Worm (Caenorhabditis elegans) whole organism, L4 larva: ENCODE data around the gene Y62H9A.10.

Experiments
- D1046.2 ChIP-seq: fragments of 200-800 bp; sonication (Bioruptor generic); IDR thresholded peaks from 2 replicates; pipeline ENCODE4 v1.3.6; 2022; ENCODE audit warnings: missing genetic modification characterization, missing compliant biosample characterization
- F26F4.8 ChIP-seq: fragments of 200-800 bp; sonication (Bioruptor generic); conservative IDR thresholded peaks from 2 replicates; pipeline ENCODE4 v1.3.6; 2022; ENCODE audit warnings: missing genetic modification characterization, missing compliant biosample characterization
- F49E8.2 ChIP-seq: sonication (generic microtip); optimal IDR thresholded peaks from 2 replicates; lab custom pipeline; 2016; ENCODE audit warnings: missing compliant biosample characterization, mild to moderate bottlenecking, missing genetic modification characterization, borderline replicate concordance
- R02D3.7 ChIP-seq: fragments of 150-350 bp; sonication (generic microtip); optimal IDR thresholded peaks from 3 replicates; lab custom pipeline; 2014; ENCODE audit warnings: missing biosample characterization, missing genetic modification characterization
- T26A8.4 ChIP-seq: fragments of 200-800 bp; sonication (Bioruptor generic); IDR thresholded peaks from 2 replicates; pipeline ENCODE4 v1.3.6; 2022; ENCODE audit warnings: missing genetic modification characterization, missing compliant biosample characterization
- Y5F2A.4 ChIP-seq: fragments of 200-800 bp; sonication (Bioruptor generic); optimal IDR thresholded peaks from 2 replicates; lab custom pipeline; 2018; ENCODE audit warnings: mild to moderate bottlenecking, missing genetic modification characterization, missing compliant biosample characterization
- ZK337.2 ChIP-seq: fragments of 200-800 bp; sonication (Bioruptor generic); IDR thresholded peaks from 2 replicates; pipeline ENCODE4 v1.3.6; 2022; ENCODE audit warnings: missing genetic modification reagents, missing genetic modification characterization, missing compliant biosample characterization
- ZK546.5 ChIP-seq, 2 experiments: sonication (generic microtip); optimal IDR thresholded peaks; 2 replicates each; lab custom pipeline; 2017; ENCODE audit warnings: missing biosample characterization in 2 of 2, missing genetic modification characterization in 2 of 2
- aly-2 ChIP-seq: sonication (generic microtip); optimal IDR thresholded peaks from 2 replicates; lab custom pipeline; 2018; ENCODE audit warnings: missing biosample characterization, missing genetic modification characterization
- ama-1 ChIP-seq: fragments of 150-350 bp; optimal IDR thresholded peaks from 2 replicates; lab custom pipeline; 2014; ENCODE audit warnings: inconsistent platforms, mixed read lengths
- arid-1 ChIP-seq: fragments of 200-800 bp; sonication (Bioruptor generic); conservative IDR thresholded peaks from 2 replicates; pipeline ENCODE4 v1.3.6; 2022; ENCODE audit warnings: missing genetic modification reagents, missing genetic modification characterization, missing compliant biosample characterization
- ceh-20 ChIP-seq: fragments of 200-800 bp; sonication (Bioruptor generic); IDR thresholded peaks from 2 replicates; pipeline ENCODE4 v1.3.6; 2022; ENCODE audit warnings: missing genetic modification reagents, missing genetic modification characterization, missing compliant biosample characterization
- ceh-28 ChIP-seq: fragments of 150-350 bp; optimal IDR thresholded peaks from 2 replicates; lab custom pipeline; 2014; ENCODE audit warnings: missing biosample characterization, missing genetic modification reagents, missing genetic modification characterization
- ceh-32 ChIP-seq: sonication (generic microtip); optimal IDR thresholded peaks from 2 replicates; lab custom pipeline; 2016; ENCODE audit warnings: mild to moderate bottlenecking, missing genetic modification characterization, missing compliant biosample characterization; ENCODE audit not compliant: poor library complexity
- ceh-82 ChIP-seq: sonication (generic microtip); optimal IDR thresholded peaks from 2 replicates; lab custom pipeline; 2017; ENCODE audit warnings: missing biosample characterization, missing genetic modification characterization
- cey-2 ChIP-seq: sonication (generic microtip); optimal IDR thresholded peaks from 3 replicates; lab custom pipeline; 2017; ENCODE audit warnings: missing genetic modification characterization, mild to moderate bottlenecking, missing compliant biosample characterization, antibody characterized with exemption, borderline replicate concordance; ENCODE audit not compliant: insufficient read depth
- ctbp-1 ChIP-seq: fragments of 200-800 bp; sonication (Bioruptor generic); IDR thresholded peaks from 2 replicates; pipeline ENCODE4 v1.3.6; 2022; ENCODE audit warnings: missing genetic modification reagents, missing genetic modification characterization, missing compliant biosample characterization
- daf-12 ChIP-seq: fragments of 150-350 bp; optimal IDR thresholded peaks from 2 replicates; lab custom pipeline; 2014; ENCODE audit warnings: missing biosample characterization, missing genetic modification reagents, missing genetic modification characterization
- dmd-9 ChIP-seq: fragments of 200-800 bp; sonication (Bioruptor generic); IDR thresholded peaks from 2 replicates; pipeline ENCODE4 v1.3.6; 2022; ENCODE audit warnings: missing genetic modification reagents, missing genetic modification characterization, missing compliant biosample characterization
- egl-27 ChIP-seq: sonication (generic microtip); optimal IDR thresholded peaks from 3 replicates; lab custom pipeline; 2017; ENCODE audit warnings: missing biosample characterization, missing genetic modification reagents, missing genetic modification characterization
- fkh-10 ChIP-seq: fragments of 150-350 bp; optimal IDR thresholded peaks from 2 replicates; lab custom pipeline; 2014; ENCODE audit warnings: missing biosample characterization, missing genetic modification reagents, missing genetic modification characterization
- gei-8 ChIP-seq: fragments of 200-800 bp; sonication (Bioruptor generic); optimal IDR thresholded peaks from 2 replicates; lab custom pipeline; 2018; ENCODE audit warnings: mild to moderate bottlenecking, missing genetic modification characterization, missing compliant biosample characterization
- hif-1 ChIP-seq, 2 experiments: sonication (generic microtip); optimal IDR thresholded peaks; 2 replicates each; lab custom pipeline; 2016 to 2017; ENCODE audit warnings: missing compliant biosample characterization in 2 of 2, missing genetic modification characterization in 2 of 2, missing genetic modification reagents in 2 of 2, missing genotype in 2 of 2, mild to moderate bottlenecking in 1 of 2
- hlh-30 ChIP-seq: sonication (generic microtip); optimal IDR thresholded peaks from 2 replicates; lab custom pipeline; 2017; ENCODE audit warnings: antibody characterized with exemption, mild to moderate bottlenecking, missing genetic modification characterization, missing compliant biosample characterization; ENCODE audit not compliant: insufficient read depth
- lin-13 ChIP-seq: fragments of 150-350 bp; optimal IDR thresholded peaks from 2 replicates; lab custom pipeline; 2014; ENCODE audit warnings: missing biosample characterization, missing genetic modification reagents, missing genetic modification characterization
- lin-15B ChIP-seq: fragments of 150-350 bp; sonication (generic microtip); optimal IDR thresholded peaks from 3 replicates; lab custom pipeline; 2014; ENCODE audit warnings: missing biosample characterization, missing genetic modification characterization
- lin-38 ChIP-seq: fragments of 200-800 bp; sonication (Bioruptor generic); IDR thresholded peaks from 2 replicates; pipeline ENCODE4 v1.3.6; 2022; ENCODE audit warnings: missing genetic modification reagents, missing genetic modification characterization, missing compliant biosample characterization
- mdt-29 ChIP-seq: fragments of 200-800 bp; sonication (Bioruptor generic); IDR thresholded peaks from 2 replicates; pipeline ENCODE4 v1.3.6; 2022; ENCODE audit warnings: missing genetic modification reagents, missing genetic modification characterization, missing compliant biosample characterization
- mes-2 ChIP-seq: sonication (generic microtip); optimal IDR thresholded peaks from 2 replicates; lab custom pipeline; 2016; ENCODE audit warnings: missing genotype, mild to moderate bottlenecking, missing genetic modification characterization, missing compliant biosample characterization; ENCODE audit not compliant: poor library complexity, severe bottlenecking
- mxl-2 ChIP-seq: fragments of 200-800 bp; sonication (Bioruptor generic); conservative IDR thresholded peaks from 2 replicates; pipeline ENCODE4 v1.3.6; 2022; ENCODE audit warnings: missing genetic modification reagents, missing genetic modification characterization, missing compliant biosample characterization
- nhr-102 ChIP-seq: sonication (generic microtip); optimal IDR thresholded peaks from 2 replicates; lab custom pipeline; 2016; ENCODE audit warnings: mild to moderate bottlenecking, missing genetic modification characterization, moderate library complexity, missing compliant biosample characterization
- nhr-42 ChIP-seq: fragments of 200-800 bp; sonication (Bioruptor generic); IDR thresholded peaks from 2 replicates; pipeline ENCODE4 v1.3.6; 2022; ENCODE audit warnings: missing genetic modification characterization, missing compliant biosample characterization
- nhr-48 ChIP-seq: sonication (generic microtip); optimal IDR thresholded peaks from 2 replicates; lab custom pipeline; 2016; ENCODE audit warnings: mild to moderate bottlenecking, missing genetic modification characterization, missing compliant biosample characterization
- nhr-76 ChIP-seq: fragments of 150-350 bp; optimal IDR thresholded peaks from 2 replicates; lab custom pipeline; 2014; ENCODE audit warnings: missing biosample characterization, missing genetic modification characterization
- nhr-77 ChIP-seq: fragments of 150-350 bp; optimal IDR thresholded peaks from 2 replicates; lab custom pipeline; 2014; ENCODE audit warnings: missing biosample characterization, missing genetic modification characterization
- pha-4 ChIP-seq, 2 experiments: fragments of 150-350 bp in 1 of 2; fragments of 200-800 bp in 1 of 2; sonication (Bioruptor generic) in 1 of 2; IDR thresholded peaks in 1 of 2; optimal IDR thresholded peaks in 1 of 2; 2 replicates each; pipeline versions ENCODE4 v1.3.6 to Lab custom; 2014 to 2022; ENCODE audit warnings: missing genetic modification characterization in 2 of 2, missing genetic modification reagents in 2 of 2, missing biosample characterization in 1 of 2, missing compliant biosample characterization in 1 of 2
- php-3 ChIP-seq: fragments of 200-800 bp; sonication (Bioruptor generic); IDR thresholded peaks from 2 replicates; pipeline ENCODE4 v1.3.6; 2022; ENCODE audit warnings: missing genetic modification reagents, missing genetic modification characterization, missing compliant biosample characterization
- pqm-1 ChIP-seq: sonication (generic microtip); optimal IDR thresholded peaks from 2 replicates; lab custom pipeline; 2017; ENCODE audit warnings: missing biosample characterization, missing genetic modification characterization
- saeg-2 ChIP-seq: fragments of 200-800 bp; sonication (Bioruptor generic); IDR thresholded peaks from 2 replicates; pipeline ENCODE4 v1.3.6; 2022; ENCODE audit warnings: missing genetic modification reagents, missing genetic modification characterization, missing compliant biosample characterization
- sdz-12 ChIP-seq: fragments of 200-800 bp; sonication (Bioruptor generic); optimal IDR thresholded peaks from 2 replicates; lab custom pipeline; 2018; ENCODE audit warnings: mild to moderate bottlenecking, missing genetic modification characterization, missing compliant biosample characterization
- skn-1 ChIP-seq: fragments of 150-350 bp; optimal IDR thresholded peaks from 2 replicates; lab custom pipeline; 2014; ENCODE audit warnings: missing biosample characterization, missing genetic modification characterization
- snpc-1.2 ChIP-seq: fragments of 200-800 bp; sonication (Bioruptor generic); IDR thresholded peaks from 2 replicates; pipeline ENCODE4 v1.3.6; 2022; ENCODE audit warnings: missing genetic modification reagents, missing genetic modification characterization, missing compliant biosample characterization
- spr-3 ChIP-seq: fragments of 200-800 bp; sonication (Bioruptor generic); optimal IDR thresholded peaks from 2 replicates; lab custom pipeline; 2018; ENCODE audit warnings: mild to moderate bottlenecking, missing genetic modification characterization, missing compliant biosample characterization
- unc-39 ChIP-seq: sonication (generic microtip); optimal IDR thresholded peaks from 2 replicates; lab custom pipeline; 2017; ENCODE audit warnings: missing biosample characterization, missing genetic modification characterization
- unc-62 ChIP-seq, 3 experiments: fragments of 150-350 bp in 1 of 3; sonication (generic microtip); optimal IDR thresholded peaks in 2 of 3; peaks in 1 of 3; 1 replicate in 1 of 3; 2 replicates in 2 of 3; lab custom pipeline; 2014 to 2017; ENCODE audit warnings: missing biosample characterization in 3 of 3, missing genetic modification characterization in 3 of 3, missing genetic modification reagents in 3 of 3, missing genotype in 1 of 3
- vab-7 ChIP-seq: fragments of 200-800 bp; sonication (Bioruptor generic); IDR thresholded peaks from 2 replicates; pipeline ENCODE4 v1.3.6; 2022; ENCODE audit warnings: missing genetic modification reagents, missing genetic modification characterization, missing compliant biosample characterization
- zfp-2 ChIP-seq: sonication (generic microtip); optimal IDR thresholded peaks from 2 replicates; lab custom pipeline; 2016; ENCODE audit warnings: mild to moderate bottlenecking, missing genetic modification characterization, missing compliant biosample characterization
- zfp-3 ChIP-seq: fragments of 200-800 bp; sonication (Bioruptor generic); conservative IDR thresholded peaks from 2 replicates; pipeline ENCODE4 v1.3.6; 2022; ENCODE audit warnings: missing genetic modification reagents, missing genetic modification characterization, missing compliant biosample characterization

The Y62H9A.10 gene

ce11 chrX:11937343-11937935 is 34.9 kb upstream of the Y62H9A.10 start:
- TF ChIP-seq daf-12 (tag; lab: Kevin White, UChicago): no peak
- peak; percentile 95 for TF ChIP-seq ceh-20 (GFP tag; lab: Robert Waterston, UW)
- TF ChIP-seq vab-7 (GFP tag; lab: Robert Waterston, UW): peak; percentile 87
- peak; percentile 95 for TF ChIP-seq saeg-2
- TF ChIP-seq nhr-77 (tag; lab: Kevin White, UChicago): peak; percentile 100
- peak; percentile 99 for TF ChIP-seq mes-2 (tag; lab: Kevin White, UChicago)
- peak; percentile 91 to 100 for TF ChIP-seq unc-62 (GFP tag; optimal IDR thresholded peaks at IDR 0.05 in 1 of 2; lab: Kevin White, UChicago)
- TF ChIP-seq unc-62 (tag; optimal IDR thresholded peaks at IDR 0.05; lab: Kevin White, UChicago): peak; percentile 93
- TF ChIP-seq pha-4 (GFP tag; IDR thresholded peaks at IDR 0.05; lab: Robert Waterston, UW): peak; percentile 97
- peak; percentile 78 for TF ChIP-seq pha-4 (tag; optimal IDR thresholded peaks at IDR 0.05; lab: Kevin White, UChicago)
- peak; percentile 91 for TF ChIP-seq Y5F2A.4
- peak; percentile 82 to 92 for TF ChIP-seq hif-1 (tag; optimal IDR thresholded peaks at IDR 0.05; lab: Kevin White, UChicago)
- peak; percentile 55 for TF ChIP-seq cey-2 (tag; lab: Kevin White, UChicago)
- peak; percentile 94 for TF ChIP-seq zfp-3 (GFP tag; lab: Robert Waterston, UW)
- TF ChIP-seq unc-39 (tag; lab: Kevin White, UChicago): peak; percentile 92
- peak; percentile 88 for TF ChIP-seq zfp-2 (tag; lab: Kevin White, UChicago)
- peak; percentile 88 for TF ChIP-seq lin-38 (GFP tag; lab: Robert Waterston, UW)
- TF ChIP-seq ceh-28 (tag; lab: Kevin White, UChicago): peak; percentile 99
- peak; percentile 91 for TF ChIP-seq sdz-12 (GFP tag; lab: Kevin White, UChicago)
- TF ChIP-seq php-3: peak; percentile 96
- peak; percentile 40 for TF ChIP-seq F49E8.2 (tag; lab: Kevin White, UChicago)
- TF ChIP-seq pqm-1: peak; percentile 68
- TF ChIP-seq lin-15B (tag; lab: Kevin White, UChicago): peak; percentile 41
- TF ChIP-seq ama-1 (lab: Kevin White, UChicago): no peak
- peak; percentile 84 for TF ChIP-seq mxl-2 (GFP tag; lab: Robert Waterston, UW)
- TF ChIP-seq aly-2 (tag; lab: Kevin White, UChicago): no peak
- TF ChIP-seq arid-1 (GFP tag; lab: Robert Waterston, UW): peak; percentile 66
- peak; percentile 82 for TF ChIP-seq nhr-76 (tag; lab: Kevin White, UChicago)
- peak; percentile 88 for TF ChIP-seq ceh-32 (tag; lab: Kevin White, UChicago)
- TF ChIP-seq ceh-82 (tag; lab: Kevin White, UChicago): peak; percentile 66
- TF ChIP-seq D1046.2 (GFP tag; lab: Robert Waterston, UW): peak; percentile 89; the same call in 1 of the 2 replicates
- peak; percentile 99 for TF ChIP-seq nhr-42 (GFP tag; lab: Robert Waterston, UW)
- no peak; the same call in 1 of the 2 replicates for TF ChIP-seq snpc-1.2 (GFP tag; lab: Robert Waterston, UW)
- TF ChIP-seq nhr-102: peak; percentile 99
- peak; percentile 1 for TF ChIP-seq R02D3.7 (tag; lab: Kevin White, UChicago)
- peak; percentile 88 for TF ChIP-seq dmd-9 (GFP tag; lab: Robert Waterston, UW)
- TF ChIP-seq fkh-10 (GFP tag; lab: Kevin White, UChicago): peak; percentile 98
- peak; percentile 98 for TF ChIP-seq nhr-48 (tag; lab: Kevin White, UChicago)
- TF ChIP-seq gei-8: peak; percentile 88
- peak; percentile 98 for TF ChIP-seq spr-3 (GFP tag; lab: Kevin White, UChicago)
- peak; percentile 99 for TF ChIP-seq T26A8.4
- TF ChIP-seq mdt-29 (GFP tag; lab: Robert Waterston, UW): peak; percentile 95
- peak; percentile 98 for TF ChIP-seq ctbp-1
- TF ChIP-seq ZK546.5 (tag; optimal IDR thresholded peaks at IDR 0.05; lab: Kevin White, UChicago): peak; percentile 31 to 75
- TF ChIP-seq egl-27: peak; percentile 52
- TF ChIP-seq F26F4.8 (GFP tag; lab: Robert Waterston, UW): no peak
- TF ChIP-seq ZK337.2 (GFP tag; lab: Robert Waterston, UW): peak; percentile 83
- no peak for TF ChIP-seq skn-1 (tag; lab: Kevin White, UChicago)
- peak; percentile 94 for TF ChIP-seq hlh-30 (tag; lab: Kevin White, UChicago)
- TF ChIP-seq lin-13 (GFP tag; lab: Kevin White, UChicago): peak; percentile 98
